ENCODE assay signal across 1 fruit fly cellular context in the genomic region with DNA sequence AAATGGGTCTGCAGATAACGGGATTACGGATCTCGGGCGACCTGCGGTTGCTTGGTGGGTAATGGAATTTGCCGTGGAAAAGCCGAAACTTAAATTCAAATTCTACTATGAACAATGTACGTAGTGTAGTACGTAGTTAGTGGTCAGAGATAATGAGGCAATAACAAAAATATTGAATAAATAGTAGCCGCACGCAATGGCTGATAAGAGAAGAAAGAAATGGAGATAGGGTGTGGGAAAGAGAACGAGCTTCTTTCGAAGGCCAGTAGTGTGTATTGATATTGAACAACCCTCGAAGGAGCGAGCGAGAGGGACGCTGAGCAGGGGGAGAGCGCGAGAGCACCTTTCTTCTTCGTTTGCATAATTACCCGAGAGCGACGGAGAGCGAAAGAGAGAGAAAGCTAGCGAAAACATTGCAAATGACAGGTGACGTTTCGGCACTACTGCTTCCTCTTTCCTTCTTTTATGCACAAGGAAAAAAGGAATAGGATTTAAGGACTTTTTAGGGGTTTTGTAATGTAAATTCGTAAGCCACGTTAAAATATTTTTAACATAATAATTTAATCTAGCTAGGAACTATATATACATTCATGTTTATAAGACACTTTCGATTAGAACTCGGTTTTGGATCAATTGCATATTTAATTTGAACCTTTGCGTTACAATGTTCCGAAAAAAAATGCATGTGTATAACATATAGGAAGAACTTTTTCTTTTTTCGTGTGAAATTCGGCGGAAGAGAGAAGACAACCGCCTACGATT.
TF ChIP-seq lines count a peak whose summit lies in the region.

No protein-coding gene starts in this region.

TF ChIP-seq in whole organism, embryonic, 481 proteins besides CTCF, POLR2A, EP300 and RAD21 (continued from another document and continues in another):
- TF ChIP-seq Sry-β (GFP tag; optimal IDR thresholded peaks at IDR 0.05; lab: Kevin White, UChicago) (no peak), Tbp (GFP tag; optimal IDR thresholded peaks at IDR 0.05; lab: Kevin White, UChicago) (no peak), Blimp-1 (GFP tag; optimal IDR thresholded peaks at IDR 0.05; lab: Kevin White, UChicago) (peak; percentile 9), MBD-R2 (GFP tag; IDR thresholded peaks at IDR 0.05; lab: Robert Waterston, UW) (no peak), cato (GFP tag; optimal IDR thresholded peaks at IDR 0.05; lab: Kevin White, UChicago; ENCODE audit: borderline replicate concordance) (no peak), Lpt (GFP tag; optimal IDR thresholded peaks at IDR 0.05; lab: Kevin White, UChicago) (no peak), sens (GFP tag; lab: Kevin White, UChicago) (peak; percentile 55), ems (GFP tag; optimal IDR thresholded peaks at IDR 0.05; lab: Kevin White, UChicago) (peak; percentile 3), CG4328 (GFP tag; optimal IDR thresholded peaks at IDR 0.05; lab: Kevin White, UChicago) (no peak), CG10979 (tag; optimal IDR thresholded peaks at IDR 0.05; lab: Kevin White, UChicago) (no peak), ase (GFP tag; IDR thresholded peaks at IDR 0.05; lab: Robert Waterston, UW) (no peak), cas (GFP tag; IDR thresholded peaks at IDR 0.05; lab: Robert Waterston, UW) (no peak), CG6654 (GFP tag; optimal IDR thresholded peaks at IDR 0.05; lab: Kevin White, UChicago) (no peak), ap (GFP tag; IDR thresholded peaks at IDR 0.05; lab: Robert Waterston, UW) (no peak), Med (GFP tag; lab: Kevin White, UChicago) (peak; percentile 78), gce (GFP tag; IDR thresholded peaks at IDR 0.05; lab: Robert Waterston, UW) (no peak), CG17186 (GFP tag; optimal IDR thresholded peaks at IDR 0.05; lab: Kevin White, UChicago) (no peak), odd (GFP tag; optimal IDR thresholded peaks at IDR 0.05; lab: Kevin White, UChicago) (no peak), CG16813 (GFP tag; IDR thresholded peaks at IDR 0.05; lab: Robert Waterston, UW; ENCODE audit: partially characterized antibody) (no peak), CG17328 (GFP tag; IDR thresholded peaks at IDR 0.05; lab: Robert Waterston, UW) (no peak), CG12659 (GFP tag; optimal IDR thresholded peaks at IDR 0.05; lab: Kevin White, UChicago) (peak; percentile 18), CG3407 (GFP tag; optimal IDR thresholded peaks at IDR 0.05; lab: Kevin White, UChicago) (no peak), CG13123 (GFP tag; optimal IDR thresholded peaks at IDR 0.05; lab: Kevin White, UChicago) (no peak), crc (GFP tag; optimal IDR thresholded peaks at IDR 0.05; lab: Kevin White, UChicago) (no peak), sob (GFP tag; IDR thresholded peaks at IDR 0.05; lab: Robert Waterston, UW) (no peak), Asciz (GFP tag; optimal IDR thresholded peaks at IDR 0.05; lab: Kevin White, UChicago) (peak; percentile 18), CG12744 (GFP tag; optimal IDR thresholded peaks at IDR 0.05; lab: Kevin White, UChicago) (no peak), nmo (GFP tag; optimal IDR thresholded peaks at IDR 0.05; lab: Kevin White, UChicago) (peak; percentile 23), jigr1 (GFP tag; IDR thresholded peaks at IDR 0.05; lab: Robert Waterston, UW) (no peak), lbe (GFP tag; optimal IDR thresholded peaks at IDR 0.05; lab: Kevin White, UChicago) (no peak), tx (GFP tag; optimal IDR thresholded peaks at IDR 0.05; lab: Kevin White, UChicago) (no peak), CG1024 (GFP tag; IDR thresholded peaks at IDR 0.05; lab: Robert Waterston, UW) (no peak), z (GFP tag; IDR thresholded peaks at IDR 0.05; lab: Robert Waterston, UW) (no peak), CG7556 (GFP tag; optimal IDR thresholded peaks at IDR 0.05; lab: Kevin White, UChicago) (no peak), CG43689 (GFP tag; IDR thresholded peaks at IDR 0.05; lab: Robert Waterston, UW) (no peak), CG14710 (tag; optimal IDR thresholded peaks at IDR 0.05; lab: Kevin White, UChicago) (no peak), CG14667 (GFP tag; IDR thresholded peaks at IDR 0.05; lab: Robert Waterston, UW) (no peak), Trl (optimal IDR thresholded peaks at IDR 0.05; lab: Kevin White, UChicago) (peak; percentile 88), Trl (GFP tag; optimal IDR thresholded peaks at IDR 0.05; lab: Kevin White, UChicago) (peak; percentile 12), CG11398 (GFP tag; optimal IDR thresholded peaks at IDR 0.05; lab: Kevin White, UChicago) (no peak), CG4707 (GFP tag; optimal IDR thresholded peaks at IDR 0.05; lab: Kevin White, UChicago) (no peak), CG7271 (tag; optimal IDR thresholded peaks at IDR 0.05; lab: Kevin White, UChicago) (no peak), CG10274 (GFP tag; optimal IDR thresholded peaks at IDR 0.05; lab: Kevin White, UChicago) (no peak), CG13296 (GFP tag; optimal IDR thresholded peaks at IDR 0.05; lab: Kevin White, UChicago) (no peak), crol (GFP tag; IDR thresholded peaks at IDR 0.05; lab: Robert Waterston, UW) (peak; percentile 69; the same call in 1 of the 2 replicates), dmrt99B (tag; optimal IDR thresholded peaks at IDR 0.05; lab: Kevin White, UChicago) (peak; percentile 40), Vsx1 (GFP tag; optimal IDR thresholded peaks at IDR 0.05; lab: Kevin White, UChicago) (no peak), hth (optimal IDR thresholded peaks at IDR 0.05; lab: Kevin White, UChicago) (no peak), CG6254 (GFP tag; optimal IDR thresholded peaks at IDR 0.05; lab: Kevin White, UChicago) (no peak), en (GFP tag; optimal IDR thresholded peaks at IDR 0.05; lab: Kevin White, UChicago) (no peak), HLH3B (GFP tag; IDR thresholded peaks at IDR 0.05; lab: Robert Waterston, UW) (no peak), gfzf (GFP tag; optimal IDR thresholded peaks at IDR 0.05; lab: Kevin White, UChicago) (no peak), da (GFP tag; optimal IDR thresholded peaks at IDR 0.05; lab: Kevin White, UChicago) (no peak), her (GFP tag; optimal IDR thresholded peaks at IDR 0.05; lab: Kevin White, UChicago) (no peak), CG14965 (GFP tag; optimal IDR thresholded peaks at IDR 0.05; lab: Kevin White, UChicago; ENCODE audit: borderline replicate concordance) (no peak), repo (GFP tag; optimal IDR thresholded peaks at IDR 0.05; lab: Kevin White, UChicago) (no peak), Xbp1 (GFP tag; optimal IDR thresholded peaks at IDR 0.05; lab: Kevin White, UChicago) (peak; percentile 23), chm (GFP tag; IDR thresholded peaks at IDR 0.05; lab: Robert Waterston, UW) (no peak), CG9609 (GFP tag; optimal IDR thresholded peaks at IDR 0.05; lab: Kevin White, UChicago) (no peak), CG15696 (tag; optimal IDR thresholded peaks at IDR 0.05; lab: Kevin White, UChicago) (no peak), otp (GFP tag; IDR thresholded peaks at IDR 0.05; lab: Robert Waterston, UW) (no peak), NFAT (GFP tag; IDR thresholded peaks at IDR 0.05; lab: Robert Waterston, UW) (no peak), ara (GFP tag; IDR thresholded peaks at IDR 0.05; lab: Robert Waterston, UW) (no peak), vfl (GFP tag; optimal IDR thresholded peaks at IDR 0.05; lab: Kevin White, UChicago) (no peak), CG10565 (GFP tag; optimal IDR thresholded peaks at IDR 0.05; lab: Kevin White, UChicago) (no peak), sc (optimal IDR thresholded peaks at IDR 0.05; lab: Kevin White, UChicago) (no peak), sc (GFP tag; optimal IDR thresholded peaks at IDR 0.05; lab: Kevin White, UChicago) (no peak), knrl (GFP tag; IDR thresholded peaks at IDR 0.05; lab: Robert Waterston, UW; ENCODE audit: partially characterized antibody) (no peak), CG12104 (GFP tag; optimal IDR thresholded peaks at IDR 0.05; lab: Kevin White, UChicago) (no peak), D19A (tag; optimal IDR thresholded peaks at IDR 0.05; lab: Kevin White, UChicago) (no peak), CG10543 (GFP tag; optimal IDR thresholded peaks at IDR 0.05; lab: Kevin White, UChicago) (no peak), vnd (GFP tag; IDR thresholded peaks at IDR 0.05; lab: Robert Waterston, UW; ENCODE audit: partially characterized antibody) (no peak), lilli (GFP tag; optimal IDR thresholded peaks at IDR 0.05; lab: Kevin White, UChicago) (peak; percentile 40), E2f1 (GFP tag; IDR thresholded peaks at IDR 0.05; lab: Robert Waterston, UW) (no peak), luna (GFP tag; optimal IDR thresholded peaks at IDR 0.05; lab: Kevin White, UChicago) (no peak), onecut (GFP tag; IDR thresholded peaks at IDR 0.05; lab: Robert Waterston, UW) (no peak), Dek (tag; optimal IDR thresholded peaks at IDR 0.05; lab: Kevin White, UChicago) (peak; percentile 11), CG9437 (GFP tag; optimal IDR thresholded peaks at IDR 0.05; lab: Kevin White, UChicago) (no peak), BEAF-32 (GFP tag; optimal IDR thresholded peaks at IDR 0.05; lab: Kevin White, UChicago) (no peak), CG6272 (GFP tag; IDR thresholded peaks at IDR 0.05; lab: Robert Waterston, UW) (no peak), CG18619 (GFP tag; optimal IDR thresholded peaks at IDR 0.05; lab: Kevin White, UChicago) (peak; percentile 23), CG12236 (GFP tag; optimal IDR thresholded peaks at IDR 0.05; lab: Kevin White, UChicago) (no peak), peb (GFP tag; IDR thresholded peaks at IDR 0.05; lab: Robert Waterston, UW) (no peak), toy (GFP tag; IDR thresholded peaks at IDR 0.05; lab: Robert Waterston, UW) (no peak), CG2712 (tag; optimal IDR thresholded peaks at IDR 0.05; lab: Kevin White, UChicago) (peak; percentile 22), ewg (GFP tag; optimal IDR thresholded peaks at IDR 0.05; lab: Kevin White, UChicago) (no peak), rib (GFP tag; IDR thresholded peaks at IDR 0.05; lab: Robert Waterston, UW) (peak; percentile 74; the same call in 1 of the 2 replicates), Rfx (GFP tag; IDR thresholded peaks at IDR 0.05; lab: Robert Waterston, UW) (0 out of 2 replicates have a peak, but pooled peaks have one; percentile 12), NK7.1 (GFP tag; optimal IDR thresholded peaks at IDR 0.05; lab: Kevin White, UChicago) (no peak), inv (GFP tag; IDR thresholded peaks at IDR 0.05; lab: Robert Waterston, UW; ENCODE audit: partially characterized antibody) (no peak), Sox102F (GFP tag; optimal IDR thresholded peaks at IDR 0.05; lab: Kevin White, UChicago) (peak; percentile 49), pros (GFP tag; optimal IDR thresholded peaks at IDR 0.05; lab: Kevin White, UChicago) (peak; percentile 76), CG10147 (GFP tag; optimal IDR thresholded peaks at IDR 0.05; lab: Kevin White, UChicago) (no peak), GATAe (GFP tag; conservative IDR thresholded peaks at IDR 0.05; lab: Robert Waterston, UW) (peak; percentile 63), mam (GFP tag; optimal IDR thresholded peaks at IDR 0.05; lab: Kevin White, UChicago) (peak; percentile 5), kay (GFP tag; optimal IDR thresholded peaks at IDR 0.05; lab: Kevin White, UChicago) (no peak), CG8388 (GFP tag; optimal IDR thresholded peaks at IDR 0.05; lab: Kevin White, UChicago) (no peak), ci (GFP tag; IDR thresholded peaks at IDR 0.05; lab: Robert Waterston, UW) (0 out of 3 replicates have a peak, but pooled peaks have one; percentile 62), CG2889 (GFP tag; IDR thresholded peaks at IDR 0.05; lab: Robert Waterston, UW) (no peak), CG32532 (GFP tag; IDR thresholded peaks at IDR 0.05; lab: Robert Waterston, UW) (peak; percentile 29; the same call in 1 of the 2 replicates), CG31224 (GFP tag; IDR thresholded peaks at IDR 0.05; lab: Robert Waterston, UW) (no peak), Optix (GFP tag; IDR thresholded peaks at IDR 0.05; lab: Robert Waterston, UW) (no peak), tgo (GFP tag; IDR thresholded peaks at IDR 0.05; lab: Robert Waterston, UW) (no peak), CG15601 (tag; optimal IDR thresholded peaks at IDR 0.05; lab: Kevin White, UChicago) (no peak), chif (GFP tag; optimal IDR thresholded peaks at IDR 0.05; lab: Kevin White, UChicago) (no peak), CG8290 (GFP tag; optimal IDR thresholded peaks at IDR 0.05; lab: Kevin White, UChicago) (no peak), CG8290 (tag; optimal IDR thresholded peaks at IDR 0.05; lab: Kevin White, UChicago) (no peak), bsh (GFP tag; optimal IDR thresholded peaks at IDR 0.05; lab: Kevin White, UChicago) (no peak), CG15479 (GFP tag; optimal IDR thresholded peaks at IDR 0.05; lab: Kevin White, UChicago) (peak; percentile 98), Side (GFP tag; optimal IDR thresholded peaks at IDR 0.05; lab: Kevin White, UChicago) (no peak), dimm (GFP tag; IDR thresholded peaks at IDR 0.05; lab: Robert Waterston, UW) (no peak), maf-S (GFP tag; optimal IDR thresholded peaks at IDR 0.05; lab: Kevin White, UChicago) (no peak), Adf1 (GFP tag; IDR thresholded peaks at IDR 0.05; lab: Robert Waterston, UW) (no peak; the same call in 1 of the 2 replicates), Meics (GFP tag; optimal IDR thresholded peaks at IDR 0.05; lab: Kevin White, UChicago) (peak; percentile 64), CG5245 (GFP tag; optimal IDR thresholded peaks at IDR 0.05; lab: Kevin White, UChicago) (no peak), sqz (GFP tag; optimal IDR thresholded peaks at IDR 0.05; lab: Kevin White, UChicago) (no peak), CG7987 (GFP tag; optimal IDR thresholded peaks at IDR 0.05; lab: Kevin White, UChicago) (no peak), ind (GFP tag; optimal IDR thresholded peaks at IDR 0.05; lab: Kevin White, UChicago) (peak; percentile 18), Hmr (GFP tag; optimal IDR thresholded peaks at IDR 0.05; lab: Kevin White, UChicago) (no peak), CG3995 (GFP tag; optimal IDR thresholded peaks at IDR 0.05; lab: Kevin White, UChicago) (no peak), CG15011 (GFP tag; optimal IDR thresholded peaks at IDR 0.05; lab: Kevin White, UChicago) (peak; percentile 23), CG15073 (GFP tag; optimal IDR thresholded peaks at IDR 0.05; lab: Kevin White, UChicago) (no peak), trh (GFP tag; optimal IDR thresholded peaks at IDR 0.05; lab: Kevin White, UChicago) (no peak), NfI (GFP tag; optimal IDR thresholded peaks at IDR 0.05; lab: Kevin White, UChicago) (no peak), CG6683 (GFP tag; optimal IDR thresholded peaks at IDR 0.05; lab: Kevin White, UChicago) (no peak), CG16779 (GFP tag; IDR thresholded peaks at IDR 0.05; lab: Robert Waterston, UW) (no peak), amos (GFP tag; IDR thresholded peaks at IDR 0.05; lab: Robert Waterston, UW; ENCODE audit: partially characterized antibody) (no peak), pnt (GFP tag; optimal IDR thresholded peaks at IDR 0.05; lab: Kevin White, UChicago) (no peak), CG11560 (tag; IDR thresholded peaks at IDR 0.05; lab: Robert Waterston, UW) (no peak)
